Worm (Caenorhabditis elegans): ENCODE measurements around the gene sdz-18.
"Not testable (repeated sequence)": the region's sequence is repeated elsewhere in the genome, so short reads cannot be mapped to it uniquely, and the experiment has no call there.

sdz-18 gene

DNA sequence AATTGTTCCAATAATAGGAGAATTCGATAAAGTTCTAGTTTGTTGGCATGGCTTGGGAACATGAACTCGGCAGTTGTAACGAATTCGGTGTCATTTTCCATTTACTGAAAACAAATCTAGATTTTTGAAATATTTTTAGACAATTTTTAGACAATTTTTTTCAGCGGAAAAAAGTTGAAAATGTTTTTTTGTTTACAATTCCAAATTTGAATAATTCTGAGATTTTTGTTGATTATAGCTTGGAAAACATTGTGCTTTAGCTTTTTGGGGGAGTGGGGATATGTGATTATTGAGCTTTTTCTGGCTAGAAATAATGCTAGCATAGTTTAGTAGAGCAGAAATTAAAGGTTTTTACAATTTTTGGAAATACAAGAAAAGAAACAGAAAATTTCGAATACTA lies 37.4 kb downstream of the sdz-18 start, which contains the start of gene srw-97:
Gene srw-97 (minus strand): TSS at position 101 of the 400 bp plus-strand sequence.
- TF ChIP-seq unc-62 (GFP tag; optimal IDR thresholded peaks at IDR 0.05), result no peak

DNA sequence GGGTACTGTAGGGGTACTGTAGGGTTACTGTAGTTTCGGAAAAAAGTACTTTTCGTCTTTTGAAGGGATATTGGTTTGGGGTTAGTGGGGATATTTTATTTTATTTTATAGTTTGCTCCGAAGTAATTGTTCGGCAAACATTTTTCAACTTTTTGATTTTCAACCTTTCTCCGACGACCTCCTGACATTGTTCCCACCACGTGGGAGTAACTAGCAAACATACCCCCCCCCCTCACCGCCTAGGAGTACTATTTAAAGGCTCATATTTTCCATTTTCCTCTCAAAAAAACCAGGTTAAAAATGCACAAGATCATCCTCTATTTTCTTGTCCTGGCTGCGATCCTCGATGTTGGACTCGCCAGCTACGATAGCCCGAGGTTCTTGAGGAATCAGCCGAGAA lies 40.3 kb downstream of the sdz-18 start, which contains the start of gene srlf-29:
Gene srlf-29 (plus strand): TSS at position 301 of the 400 bp plus-strand sequence.
- no peak for TF ChIP-seq unc-62 (GFP tag; optimal IDR thresholded peaks at IDR 0.05)

DNA sequence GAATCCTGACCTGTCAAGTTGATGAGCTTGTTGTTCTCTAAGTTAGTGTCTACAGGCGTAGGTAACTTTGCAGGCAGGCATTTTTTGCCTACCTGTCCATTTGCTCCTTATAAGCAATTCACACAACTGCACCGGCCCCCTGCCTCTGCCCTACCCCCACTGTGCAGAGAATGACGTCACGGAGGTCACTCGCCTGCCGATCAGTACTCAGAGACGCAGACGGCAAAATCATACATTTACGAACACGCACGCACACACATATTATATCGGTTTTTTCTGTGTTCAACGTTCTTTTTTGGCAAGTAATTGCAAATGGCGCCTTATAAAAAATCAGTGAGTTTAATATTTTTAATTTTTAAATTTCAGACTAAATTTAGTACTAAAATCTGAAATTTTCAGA lies 42.8 kb downstream of the sdz-18 start, which contains the start of gene duxl-1:
Gene duxl-1 (plus strand): TSS at position 184 of the 400 bp plus-strand sequence.
- no peak for TF ChIP-seq unc-62 (GFP tag; optimal IDR thresholded peaks at IDR 0.05)

DNA sequence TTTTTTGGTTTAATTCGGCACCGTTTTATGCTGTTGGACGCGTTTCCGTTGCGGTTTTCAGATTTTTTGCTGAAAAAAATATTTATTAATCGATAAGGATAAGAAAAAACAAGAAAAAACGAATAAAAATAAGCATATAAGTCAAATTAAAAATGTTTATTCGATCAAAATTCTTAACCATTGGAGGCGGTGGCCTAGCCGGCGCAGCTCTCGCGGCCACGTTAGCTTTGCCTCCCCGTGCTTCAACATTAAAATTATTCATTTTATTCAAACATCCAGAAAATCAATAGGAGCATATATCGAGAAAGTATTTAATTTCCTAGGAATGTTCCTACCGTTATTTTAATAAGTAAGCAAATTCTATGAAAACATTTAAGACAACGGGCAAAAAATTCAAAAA lies 43.4 kb downstream of the sdz-18 start, which contains the start of gene ZC204.14:
Gene ZC204.14 (minus strand): TSS at position 69 of the 400 bp plus-strand sequence.
- TF ChIP-seq unc-62 (GFP tag; optimal IDR thresholded peaks at IDR 0.05), result no peak

DNA sequence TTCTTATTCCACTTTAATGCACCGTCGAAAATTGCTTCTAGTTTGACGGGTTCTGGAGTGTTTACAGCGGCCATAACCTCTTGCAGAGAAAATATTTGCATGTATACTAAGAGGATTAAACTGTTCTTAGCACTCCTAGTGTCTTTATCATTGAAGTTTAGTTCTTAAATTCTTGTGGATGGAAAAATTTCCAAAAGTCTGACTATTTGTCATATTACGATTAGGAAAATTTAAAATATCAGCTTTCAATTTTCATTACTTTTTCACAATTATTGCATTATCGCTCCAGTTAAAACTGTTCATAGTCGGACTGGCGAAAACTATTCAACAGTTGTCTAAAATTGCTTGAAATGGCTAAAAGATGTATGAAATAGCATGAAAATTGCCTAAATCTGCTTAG lies 45.4 kb downstream of the sdz-18 start, which contains the start of gene ZC204.13:
Gene ZC204.13 (minus strand): TSS at position 101 of the 400 bp plus-strand sequence.
- not testable (repeated sequence) for TF ChIP-seq unc-62 (GFP tag; optimal IDR thresholded peaks at IDR 0.05)

DNA sequence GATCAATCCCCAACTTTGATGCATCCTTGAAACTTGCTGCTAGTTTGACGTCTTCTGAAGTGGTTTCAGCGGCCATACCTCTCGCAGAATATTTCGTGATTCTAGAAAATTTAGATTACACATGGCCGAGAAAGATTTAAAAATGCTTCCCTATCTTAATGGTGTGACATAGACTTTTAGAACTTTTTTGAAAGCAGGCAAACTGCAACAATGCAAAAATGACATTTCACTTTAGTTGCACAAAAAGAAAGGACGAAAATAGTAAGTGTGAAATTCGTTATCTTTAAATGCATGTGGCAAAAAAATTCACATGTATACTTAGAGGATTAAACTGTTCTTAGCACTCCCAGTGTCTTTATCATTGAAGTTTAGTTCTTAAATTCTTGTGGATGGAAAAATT lies 49.1 kb downstream of the sdz-18 start, which contains the start of gene ZC204.12:
Gene ZC204.12 (minus strand): TSS at position 101 of the 400 bp plus-strand sequence.
- no peak for TF ChIP-seq unc-62 (GFP tag; optimal IDR thresholded peaks at IDR 0.05)

DNA sequence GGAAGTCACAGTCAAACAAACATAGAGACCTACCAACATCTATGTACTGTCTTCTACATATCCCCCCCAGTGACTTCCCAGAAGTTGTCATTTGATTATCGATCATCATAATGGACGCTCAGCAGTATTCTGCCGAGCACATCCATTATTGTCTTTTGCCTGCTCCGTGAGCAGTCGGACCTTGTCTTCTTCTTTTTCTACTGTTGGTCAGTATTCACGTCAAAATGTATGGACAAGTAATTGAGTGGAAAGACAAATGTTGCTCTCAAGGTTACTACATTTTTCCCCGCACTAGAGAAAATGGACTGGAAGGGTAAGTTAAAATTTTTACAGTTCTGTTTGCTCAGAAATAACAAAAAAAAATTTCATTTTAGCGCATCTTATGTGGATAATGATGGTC lies 51.4 kb downstream of the sdz-18 start, which contains the start of gene btb-12:
Gene btb-12 (plus strand): TSS at position 301 of the 400 bp plus-strand sequence.
- TF ChIP-seq unc-62 (GFP tag; optimal IDR thresholded peaks at IDR 0.05), result no peak
